Worm (Caenorhabditis elegans): ENCODE measurements around the gene C44B12.9.

C44B12.9 gene

ce11 chrIV:1064289-1064848 lies 40.0 kb downstream of the C44B12.9 start (continued):
- TF ChIP-seq hlh-30 (tag; optimal IDR thresholded peaks at IDR 0.05; ENCODE audit: insufficient read depth): peak; percentile 19

- no peak for TF ChIP-seq daf-16 (GFP tag; optimal IDR thresholded peaks at IDR 0.05)
- TF ChIP-seq daf-16 (tag; optimal IDR thresholded peaks at IDR 0.05): peak; percentile 6
- 0 out of 2 replicates have a peak, but pooled peaks have one; percentile 16 for TF ChIP-seq Y48G9A.11 (GFP tag; IDR thresholded peaks at IDR 0.05)
- TF ChIP-seq ZK546.5 (tag; optimal IDR thresholded peaks at IDR 0.05): no peak
Observed at ce11 chrIV:1063058-1063457, 41.4 kb downstream of the C44B12.9 start.

- TF ChIP-seq Y48G9A.11 (GFP tag; IDR thresholded peaks at IDR 0.05) (0 out of 2 replicates have a peak, but pooled peaks have one; percentile 44), set-16 (GFP tag; IDR thresholded peaks at IDR 0.05) (0 out of 2 replicates have a peak, but pooled peaks have one; percentile 8), lin-38 (GFP tag; IDR thresholded peaks at IDR 0.05) (0 out of 2 replicates have a peak, but pooled peaks have one; percentile 20)
Observed at ce11 chrIV:1061689-1062088, 42.7 kb downstream of the C44B12.9 start.

- TF ChIP-seq madf-5 (GFP tag; IDR thresholded peaks at IDR 0.05) (no peak), nhr-48 (tag; optimal IDR thresholded peaks at IDR 0.05) (no peak), T20F7.1 (GFP tag; optimal IDR thresholded peaks at IDR 0.05) (no peak), sdz-12 (GFP tag; optimal IDR thresholded peaks at IDR 0.05) (no peak), daf-16 (GFP tag; optimal IDR thresholded peaks at IDR 0.05) (no peak), daf-16 (tag; optimal IDR thresholded peaks at IDR 0.05) (peak; percentile 7), dmd-6 (GFP tag; IDR thresholded peaks at IDR 0.05) (no peak), Y105C5A.15 (GFP tag; IDR thresholded peaks at IDR 0.05) (no peak), snpc-4 (tag; optimal IDR thresholded peaks at IDR 0.05) (no peak), Y48G9A.11 (GFP tag; IDR thresholded peaks at IDR 0.05) (peak; percentile 90), zag-1 (tag; optimal IDR thresholded peaks at IDR 0.05) (no peak), dmd-8 (GFP tag; IDR thresholded peaks at IDR 0.05) (no peak), cey-2 (tag; optimal IDR thresholded peaks at IDR 0.05; ENCODE audit: borderline replicate concordance, insufficient read depth) (no peak), attf-4 (tag; optimal IDR thresholded peaks at IDR 0.05) (no peak), Y5F2A.4 (GFP tag; optimal IDR thresholded peaks at IDR 0.05) (no peak), T26A8.4 (GFP tag; IDR thresholded peaks at IDR 0.05) (no peak), lin-15B (tag; optimal IDR thresholded peaks at IDR 0.05) (no peak), dmd-9 (GFP tag; IDR thresholded peaks at IDR 0.05) (no peak)
Observed at ce11 chrIV:1058504-1058903, 45.9 kb downstream of the C44B12.9 start.

- TF ChIP-seq lin-38 (GFP tag; IDR thresholded peaks at IDR 0.05): 0 out of 2 replicates have a peak, but pooled peaks have one; percentile 21
- TF ChIP-seq R02D3.7 (tag; optimal IDR thresholded peaks at IDR 0.05): peak; percentile 54
- peak; percentile 91 for TF ChIP-seq Y48G9A.11 (GFP tag; IDR thresholded peaks at IDR 0.05)
- no peak for TF ChIP-seq madf-5 (GFP tag; IDR thresholded peaks at IDR 0.05)
- peak; percentile 99 for TF ChIP-seq T20F7.1 (GFP tag; optimal IDR thresholded peaks at IDR 0.05)
- TF ChIP-seq dpl-1 (GFP tag; optimal IDR thresholded peaks at IDR 0.05): peak; percentile 42
- TF ChIP-seq nhr-237 (tag; optimal IDR thresholded peaks at IDR 0.05): no peak
- TF ChIP-seq lsy-2 (tag; optimal IDR thresholded peaks at IDR 0.05): peak in 1 of 2 experiments; percentile 59
Observed at ce11 chrIV:1056263-1056942, 48.0 kb downstream of the C44B12.9 start, which contains the start of the genes Y55F3AM.13 and mrps-25. Gene Y55F3AM.13 (minus strand): TSS chrIV:1056313. Gene mrps-25 (plus strand): TSS chrIV:1056892.

ce11 chrIV:1055734-1056133 lies 48.7 kb downstream of the C44B12.9 start:
- no peak for TF ChIP-seq arid-1 (GFP tag; conservative IDR thresholded peaks at IDR 0.05)
- TF ChIP-seq F37D6.2 (tag; optimal IDR thresholded peaks at IDR 0.05): no peak
- no peak for TF ChIP-seq lin-1 (GFP tag; IDR thresholded peaks at IDR 0.05)
- TF ChIP-seq mdt-29 (GFP tag; IDR thresholded peaks at IDR 0.05): no peak
- no peak for TF ChIP-seq madf-9 (GFP tag; conservative IDR thresholded peaks at IDR 0.05)
- no peak for TF ChIP-seq daf-8 (GFP tag; IDR thresholded peaks at IDR 0.05)
- no peak for TF ChIP-seq dve-1 (tag; optimal IDR thresholded peaks at IDR 0.05; ENCODE audit: insufficient read depth)
- TF ChIP-seq nhr-11 (tag; optimal IDR thresholded peaks at IDR 0.05): no peak
- TF ChIP-seq lsy-2 (tag; optimal IDR thresholded peaks at IDR 0.05): no peak
- TF ChIP-seq F26F4.8 (GFP tag; conservative IDR thresholded peaks at IDR 0.05): no peak
- TF ChIP-seq aha-1 (tag): peak; percentile 8
- TF ChIP-seq rbr-2 (tag; optimal IDR thresholded peaks at IDR 0.05): no peak
- no peak for TF ChIP-seq lin-38 (GFP tag; IDR thresholded peaks at IDR 0.05)
- peak; percentile 90 for TF ChIP-seq set-16 (GFP tag; IDR thresholded peaks at IDR 0.05)
- TF ChIP-seq unc-62 (GFP tag; optimal IDR thresholded peaks at IDR 0.05 in 1 of 2): no peak
- TF ChIP-seq unc-62 (tag; optimal IDR thresholded peaks at IDR 0.05): no peak

Measured in whole organism, L4 larva.